Fruit fly (Drosophila melanogaster) whole organism, embryonic: ENCODE results near the gene CG6006.

ENCODE experiments used
- Aef1 ChIP-seq: fragments of 200-800 bp; sonication (Bioruptor generic); IDR thresholded peaks from 3 replicates; pipeline ENCODE4 v1.3.6; 2022; ENCODE audit warnings: missing biosample characterization, missing genetic modification characterization
- Blimp-1 ChIP-seq: fragments of 200-800 bp; sonication (Bioruptor generic); optimal IDR thresholded peaks from 3 replicates; lab custom pipeline; 2018; ENCODE audit warnings: missing biosample characterization, missing genetic modification characterization, mild to moderate bottlenecking, moderate library complexity, missing genetic modification reagents
- BtbVII ChIP-seq: fragments of 200-800 bp; sonication (Bioruptor generic); optimal IDR thresholded peaks from 3 replicates; lab custom pipeline; 2017; ENCODE audit warnings: missing biosample characterization, mild to moderate bottlenecking, missing genetic modification characterization
- CG10267 ChIP-seq: fragments of 200-800 bp; sonication (Bioruptor generic); optimal IDR thresholded peaks from 2 replicates; lab custom pipeline; 2018; ENCODE audit warnings: missing biosample characterization, mild to moderate bottlenecking, missing genetic modification characterization, moderate library complexity
- CG11398 ChIP-seq: fragments of 200-800 bp; sonication (Bioruptor generic); optimal IDR thresholded peaks from 2 replicates; lab custom pipeline; 2016; ENCODE audit warnings: missing biosample characterization, missing genetic modification characterization
- CG13894 ChIP-seq: fragments of 200-800 bp; sonication (Bioruptor generic); optimal IDR thresholded peaks from 3 replicates; lab custom pipeline; 2018; ENCODE audit warnings: missing biosample characterization, mild to moderate bottlenecking, missing genetic modification characterization, moderate library complexity
- CG1602 ChIP-seq: fragments of 200-800 bp; sonication (Bioruptor generic); optimal IDR thresholded peaks from 3 replicates; lab custom pipeline; 2016; ENCODE audit warnings: missing biosample characterization, missing genetic modification characterization
- CG17802 ChIP-seq: fragments of 200-800 bp; sonication (Bioruptor generic); optimal IDR thresholded peaks from 2 replicates; lab custom pipeline; 2018; ENCODE audit warnings: missing biosample characterization, mild to moderate bottlenecking, missing genetic modification characterization, moderate library complexity
- CG4404 ChIP-seq: fragments of 200-800 bp; sonication (Bioruptor generic); IDR thresholded peaks from 2 replicates; pipeline ENCODE4 v1.3.6; 2022; ENCODE audit warnings: missing biosample characterization, missing genetic modification characterization
- CG4617 ChIP-seq: fragments of 200-800 bp; sonication (Bioruptor generic); optimal IDR thresholded peaks from 3 replicates; lab custom pipeline; 2016; ENCODE audit warnings: missing biosample characterization, missing genetic modification characterization, borderline replicate concordance
- CG8478 ChIP-seq: fragments of >200 bp; optimal IDR thresholded peaks from 2 replicates; lab custom pipeline; 2018
- CG8944 ChIP-seq: fragments of 200-800 bp; sonication (Bioruptor generic); optimal IDR thresholded peaks from 3 replicates; lab custom pipeline; 2016; ENCODE audit warnings: missing biosample characterization, missing genetic modification characterization
- CG9437 ChIP-seq: fragments of 200-800 bp; sonication (Bioruptor generic); optimal IDR thresholded peaks from 2 replicates; lab custom pipeline; 2018; ENCODE audit warnings: missing biosample characterization, mild to moderate bottlenecking, missing genetic modification characterization
- CTCF ChIP-seq: fragments of 200-800 bp; sonication (Bioruptor generic); optimal IDR thresholded peaks from 2 replicates; lab custom pipeline; 2017; ENCODE audit warnings: missing biosample characterization, mild to moderate bottlenecking, missing genetic modification characterization, moderate library complexity
- D ChIP-seq, 2 experiments: fragments of 200-800 bp in 1 of 2; fragments of >200 bp in 1 of 2; sonication (Bioruptor generic) in 1 of 2; optimal IDR thresholded peaks; 2 replicates in 1 of 2; 3 replicates in 1 of 2; lab custom pipeline; 2017; ENCODE audit warnings: mild to moderate bottlenecking in 1 of 2, missing biosample characterization in 1 of 2, missing genetic modification characterization in 1 of 2, missing genetic modification reagents in 1 of 2
- Dad ChIP-seq: fragments of 200-800 bp; sonication (Bioruptor generic); optimal IDR thresholded peaks from 3 replicates; lab custom pipeline; 2016; ENCODE audit warnings: missing biosample characterization, missing genetic modification characterization
- Deaf1 ChIP-seq: fragments of 200-800 bp; optimal IDR thresholded peaks from 3 replicates; lab custom pipeline; 2019; ENCODE audit warnings: missing biosample characterization, mild to moderate bottlenecking, missing genetic modification characterization, moderate library complexity
- E2f2 ChIP-seq: fragments of 200-800 bp; sonication (Bioruptor generic); IDR thresholded peaks from 2 replicates; pipeline ENCODE4 v1.3.6; 2022; ENCODE audit warnings: missing biosample characterization, missing genetic modification characterization
- Fer1 ChIP-seq: fragments of 200-800 bp; sonication (Bioruptor generic); optimal IDR thresholded peaks from 2 replicates; lab custom pipeline; 2017; ENCODE audit warnings: missing biosample characterization, mild to moderate bottlenecking, missing genetic modification characterization
- Gsc ChIP-seq: fragments of 200-800 bp; sonication (Bioruptor generic); IDR thresholded peaks from 2 replicates; pipeline ENCODE4 v1.3.6; 2022; ENCODE audit warnings: missing biosample characterization, missing genetic modification characterization
- Gug ChIP-seq: fragments of 200-800 bp; sonication (Bioruptor generic); IDR thresholded peaks from 4 replicates; pipeline ENCODE4 v1.3.6; 2022; ENCODE audit warnings: missing biosample characterization, missing genetic modification characterization
- Mad ChIP-seq: fragments of 200-800 bp; sonication (Bioruptor generic); optimal IDR thresholded peaks from 2 replicates; lab custom pipeline; 2016; ENCODE audit warnings: missing biosample characterization, missing genetic modification characterization
- Med ChIP-seq: fragments of 200-800 bp; sonication (Bioruptor generic); peaks from one replicate; lab custom pipeline; 2016; ENCODE audit warnings: missing biosample characterization, missing genetic modification characterization, mild to moderate bottlenecking, inconsistent platforms, moderate library complexity
- Oaz ChIP-seq: fragments of 200-800 bp; sonication (Bioruptor generic); IDR thresholded peaks from 2 replicates; pipeline ENCODE4 v1.3.6; 2022; ENCODE audit warnings: missing biosample characterization, missing genetic modification characterization
- ab ChIP-seq: fragments of 200-800 bp; sonication (Bioruptor generic); optimal IDR thresholded peaks from 2 replicates; lab custom pipeline; 2016; ENCODE audit warnings: missing biosample characterization, missing genetic modification characterization
- ems ChIP-seq: fragments of 200-800 bp; sonication (Bioruptor generic); optimal IDR thresholded peaks from 3 replicates; lab custom pipeline; 2016; ENCODE audit warnings: missing biosample characterization, missing genetic modification characterization
- grn ChIP-seq: fragments of 200-800 bp; sonication (Bioruptor generic); optimal IDR thresholded peaks from 3 replicates; lab custom pipeline; 2017; ENCODE audit warnings: missing biosample characterization, missing genetic modification characterization
- gt ChIP-seq: fragments of 200-800 bp; sonication (Bioruptor generic); IDR thresholded peaks from 2 replicates; pipeline ENCODE4 v1.3.6; 2022; ENCODE audit warnings: missing biosample characterization, missing genetic modification characterization
- ham ChIP-seq: fragments of 200-800 bp; sonication (Bioruptor generic); IDR thresholded peaks from 2 replicates; pipeline ENCODE4 v1.3.6; 2022; ENCODE audit warnings: missing biosample characterization, missing genetic modification characterization
- kni ChIP-seq: fragments of 200-800 bp; sonication (Bioruptor generic); optimal IDR thresholded peaks from 3 replicates; lab custom pipeline; 2017; ENCODE audit warnings: mild to moderate bottlenecking, missing biosample characterization, missing genetic modification reagents, missing genetic modification characterization
- mam ChIP-seq: fragments of 200-800 bp; sonication (Bioruptor generic); optimal IDR thresholded peaks from 3 replicates; lab custom pipeline; 2016; ENCODE audit warnings: missing biosample characterization, missing genetic modification characterization
- run ChIP-seq: fragments of 200-800 bp; sonication (Bioruptor generic); optimal IDR thresholded peaks from 3 replicates; lab custom pipeline; 2018; ENCODE audit warnings: missing biosample characterization, mild to moderate bottlenecking, missing genetic modification characterization
- so ChIP-seq: fragments of 200-800 bp; sonication (Bioruptor generic); IDR thresholded peaks from 3 replicates; pipeline ENCODE4 v1.3.6; 2022; ENCODE audit warnings: missing biosample characterization, missing genetic modification characterization
- tup ChIP-seq: fragments of 200-800 bp; sonication (Bioruptor generic); optimal IDR thresholded peaks from 2 replicates; lab custom pipeline; 2016; ENCODE audit warnings: missing biosample characterization, mild to moderate bottlenecking, missing genetic modification characterization, moderate library complexity
- tx ChIP-seq: fragments of 200-800 bp; sonication (Bioruptor generic); optimal IDR thresholded peaks from 2 replicates; lab custom pipeline; 2016; ENCODE audit warnings: missing biosample characterization, missing genetic modification characterization

The CG6006 gene

dm6 chr3R:16154682-16155081 lies at the start of gene CG6006:
Gene CG6006, plus strand, starts transcription at chr3R:16154982.
- TF ChIP-seq Med (peak; percentile 28), Deaf1 (peak; percentile 42), Gug (GFP tag; lab: Robert Waterston, UW) (no peak)

DNA sequence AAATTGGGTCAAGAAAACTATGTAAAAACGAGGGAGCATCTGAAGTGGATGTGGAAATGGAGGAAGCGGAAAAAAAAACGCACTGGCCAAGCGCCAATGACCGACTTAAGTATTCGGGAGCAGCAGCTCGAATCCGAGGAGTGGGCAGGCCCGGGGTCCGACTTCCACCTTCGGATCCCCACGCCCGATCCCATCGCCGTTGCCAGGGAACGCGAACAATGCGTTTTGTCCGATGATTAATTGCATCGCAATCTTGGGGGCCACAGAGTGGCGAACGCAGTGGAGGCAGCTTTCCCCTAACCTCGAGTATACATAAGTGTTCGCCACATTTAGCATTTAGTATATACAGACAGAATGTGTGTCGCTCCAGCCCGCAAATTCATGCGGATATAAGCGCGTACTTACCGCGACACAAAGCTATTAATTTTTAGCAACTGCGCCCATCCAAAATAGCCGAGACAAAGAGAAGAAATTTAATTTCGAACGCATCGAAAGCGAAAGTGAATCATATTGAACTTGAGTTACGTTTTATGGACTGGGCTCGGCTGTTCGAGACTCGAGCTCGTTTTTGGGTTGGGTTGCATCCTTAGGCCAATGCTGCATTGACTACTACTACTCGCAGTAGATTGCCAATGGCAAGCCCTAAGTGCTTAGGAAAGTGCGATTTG lies 48.8 kb upstream of the CG6006 start:
- no peak for TF ChIP-seq CG13894 (tag; lab: Kevin White, UChicago)
- peak; percentile 67 for TF ChIP-seq Blimp-1 (GFP tag; lab: Kevin White, UChicago)
- TF ChIP-seq CG10267 (tag; lab: Kevin White, UChicago) = no peak

- TF ChIP-seq CG8478 (peak; percentile 14), Mad (no peak)
Observed at dm6 chr3R:16113124-16113523, 41.7 kb upstream of the CG6006 start.

DNA sequence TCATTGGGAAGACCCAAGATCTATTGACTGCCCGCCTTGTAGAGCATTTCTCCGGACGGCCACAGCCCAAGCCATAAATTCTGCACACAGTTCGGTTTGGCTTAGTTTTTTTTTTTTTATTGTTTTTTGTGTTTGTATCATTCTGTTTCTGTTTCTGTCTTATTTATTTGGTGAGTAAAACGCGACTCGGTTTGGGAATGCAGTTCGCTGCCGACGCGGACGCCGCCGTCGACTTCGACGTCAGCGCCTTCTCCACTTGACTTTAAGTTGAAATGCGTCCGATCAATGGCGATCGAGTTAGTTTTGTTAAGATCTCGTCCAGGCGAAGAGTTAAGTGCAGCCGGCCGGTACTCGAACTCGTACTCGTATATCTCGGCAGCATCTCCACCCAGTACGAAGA lies 38.9 kb upstream of the CG6006 start, which contains the start of gene Sb:
Gene Sb (plus strand): TSS at position 301 of the 400 bp plus-strand sequence.
- TF ChIP-seq tx (GFP tag; lab: Kevin White, UChicago) (no peak), grn (GFP tag; lab: Kevin White, UChicago) (no peak), D (optimal IDR thresholded peaks at IDR 0.05; lab: Kevin White, UChicago) (no peak), D (GFP tag; optimal IDR thresholded peaks at IDR 0.05; lab: Kevin White, UChicago) (no peak), tup (GFP tag; lab: Kevin White, UChicago) (no peak), Gug (GFP tag; lab: Robert Waterston, UW) (no peak), CG17802 (tag; lab: Kevin White, UChicago) (no peak), CG4404 (GFP tag; lab: Robert Waterston, UW) (no peak), CTCF (GFP tag; lab: Kevin White, UChicago) (no peak), Gsc (no peak), ems (GFP tag; lab: Kevin White, UChicago) (no peak), CG11398 (no peak), kni (GFP tag; lab: Kevin White, UChicago) (no peak), ham (GFP tag; lab: Robert Waterston, UW) (no peak)

- TF ChIP-seq CG1602 (GFP tag; lab: Kevin White, UChicago) = no peak
- TF ChIP-seq CG8944 = no peak
- no peak for TF ChIP-seq CG4617 (GFP tag; lab: Kevin White, UChicago)
- TF ChIP-seq CG9437 (GFP tag; lab: Kevin White, UChicago) = no peak
- no peak for TF ChIP-seq BtbVII (GFP tag; lab: Kevin White, UChicago)
- no peak for TF ChIP-seq gt (GFP tag; lab: Robert Waterston, UW)
- no peak for TF ChIP-seq Oaz
- no peak for TF ChIP-seq Dad (GFP tag; lab: Kevin White, UChicago)
- TF ChIP-seq E2f2 = no peak
- no peak for TF ChIP-seq run (tag; lab: Kevin White, UChicago)
- TF ChIP-seq Aef1 (GFP tag; lab: Robert Waterston, UW) = no peak
- TF ChIP-seq so (GFP tag; lab: Robert Waterston, UW) = no peak
- no peak for TF ChIP-seq mam (GFP tag; lab: Kevin White, UChicago)
- no peak for TF ChIP-seq ab
- TF ChIP-seq Fer1 (GFP tag; lab: Kevin White, UChicago) = no peak
- TF ChIP-seq, all 482 proteins: peak for 0
Observed at dm6 chr3R:16117359-16117758, 37.4 kb upstream of the CG6006 start.
